Fruit fly (Drosophila melanogaster): ENCODE results near the gene CG10845.

CG10845 gene

dm6 chr3R:24908034-24908433 is 7.1 kb downstream of the CG10845 start:
- TF ChIP-seq CG33017 (tag; optimal IDR thresholded peaks at IDR 0.05) (no peak), cic (GFP tag; optimal IDR thresholded peaks at IDR 0.05) (no peak), cnc (optimal IDR thresholded peaks at IDR 0.05) (no peak), Mnt (GFP tag; optimal IDR thresholded peaks at IDR 0.05) (no peak), CG14711 (tag; optimal IDR thresholded peaks at IDR 0.05) (no peak), Hr96 (GFP tag; optimal IDR thresholded peaks at IDR 0.05) (no peak), CG1620 (GFP tag; optimal IDR thresholded peaks at IDR 0.05) (no peak), Crg-1 (GFP tag; optimal IDR thresholded peaks at IDR 0.05) (no peak), kay (GFP tag; ENCODE audit: borderline replicate concordance) (no peak), pad (GFP tag; optimal IDR thresholded peaks at IDR 0.05) (no peak), bab1 (GFP tag; optimal IDR thresholded peaks at IDR 0.05) (no peak), CG5204 (GFP tag; optimal IDR thresholded peaks at IDR 0.05) (no peak), ovo (GFP tag; optimal IDR thresholded peaks at IDR 0.05) (no peak), CG7101 (tag; optimal IDR thresholded peaks at IDR 0.05) (no peak), CG12768 (GFP tag; optimal IDR thresholded peaks at IDR 0.05) (no peak), Clk (GFP tag; optimal IDR thresholded peaks at IDR 0.05) (no peak), tj (GFP tag; optimal IDR thresholded peaks at IDR 0.05) (no peak), toe (GFP tag; optimal IDR thresholded peaks at IDR 0.05) (no peak)

dm6 chr3R:24910097-24910496 is 9.2 kb downstream of the CG10845 start:
- TF ChIP-seq CG12768 (GFP tag; optimal IDR thresholded peaks at IDR 0.05): no peak
- peak; percentile 48 for TF ChIP-seq kay (GFP tag; ENCODE audit: borderline replicate concordance)

dm6 chr3R:24914864-24915263 is 13.9 kb downstream of the CG10845 start:
- TF ChIP-seq cnc (optimal IDR thresholded peaks at IDR 0.05): no peak

dm6 chr3R:24917814-24918636 is 17.1 kb downstream of the CG10845 start, which contains the start of the genes PIG-S, sud1 and CG11168:
Gene PIG-S, minus strand, starts transcription at chr3R:24917864.
Gene sud1, minus strand, starts transcription at chr3R:24917864.
Gene CG11168, plus strand, starts transcription at chr3R:24918106.
- TF ChIP-seq Hr96 (GFP tag; optimal IDR thresholded peaks at IDR 0.05) (peak; percentile 2), tj (GFP tag; optimal IDR thresholded peaks at IDR 0.05) (peak; percentile 15), kay (GFP tag; ENCODE audit: borderline replicate concordance) (peak; percentile 15), CG1620 (GFP tag; optimal IDR thresholded peaks at IDR 0.05) (no peak), ovo (GFP tag; optimal IDR thresholded peaks at IDR 0.05) (no peak), cnc (optimal IDR thresholded peaks at IDR 0.05) (no peak), bab1 (GFP tag; optimal IDR thresholded peaks at IDR 0.05) (peak; percentile 44), CG7101 (tag; optimal IDR thresholded peaks at IDR 0.05) (peak; percentile 58), CG12768 (GFP tag; optimal IDR thresholded peaks at IDR 0.05) (no peak), Mnt (GFP tag; optimal IDR thresholded peaks at IDR 0.05) (peak; percentile 11), CG11617 (GFP tag; optimal IDR thresholded peaks at IDR 0.05) (peak; percentile 18), toe (GFP tag; optimal IDR thresholded peaks at IDR 0.05) (peak; percentile 51), cic (GFP tag; optimal IDR thresholded peaks at IDR 0.05) (no peak), CG33017 (tag; optimal IDR thresholded peaks at IDR 0.05) (peak; percentile 3), Crg-1 (GFP tag; optimal IDR thresholded peaks at IDR 0.05) (peak; percentile 25), CG5204 (GFP tag; optimal IDR thresholded peaks at IDR 0.05) (no peak), Clk (GFP tag; optimal IDR thresholded peaks at IDR 0.05) (no peak), CG14711 (tag; optimal IDR thresholded peaks at IDR 0.05) (peak; percentile 52), pad (GFP tag; optimal IDR thresholded peaks at IDR 0.05) (peak; percentile 30), CG7045 (GFP tag; optimal IDR thresholded peaks at IDR 0.05) (no peak)

- TF ChIP-seq bab1 (GFP tag; optimal IDR thresholded peaks at IDR 0.05) (peak; percentile 29), CG1620 (GFP tag; optimal IDR thresholded peaks at IDR 0.05) (no peak)
Measured at dm6 chr3R:24922270-24922669, 21.4 kb downstream of the CG10845 start, which contains the start of gene Mink. Gene Mink, plus strand, starts transcription at chr3R:24922473.

- TF ChIP-seq bab1 (GFP tag; optimal IDR thresholded peaks at IDR 0.05): no peak
- no peak for TF ChIP-seq Mnt (GFP tag; optimal IDR thresholded peaks at IDR 0.05)
- TF ChIP-seq CG33017 (tag; optimal IDR thresholded peaks at IDR 0.05): no peak
- TF ChIP-seq toe (GFP tag; optimal IDR thresholded peaks at IDR 0.05): no peak
- no peak for TF ChIP-seq CG7045 (GFP tag; optimal IDR thresholded peaks at IDR 0.05)
- TF ChIP-seq ovo (GFP tag; optimal IDR thresholded peaks at IDR 0.05): no peak
- TF ChIP-seq cic (GFP tag; optimal IDR thresholded peaks at IDR 0.05): no peak
- TF ChIP-seq cnc (optimal IDR thresholded peaks at IDR 0.05): no peak
- no peak for TF ChIP-seq CG11617 (GFP tag; optimal IDR thresholded peaks at IDR 0.05)
- no peak for TF ChIP-seq kay (GFP tag; ENCODE audit: borderline replicate concordance)
- TF ChIP-seq CG1620 (GFP tag; optimal IDR thresholded peaks at IDR 0.05): no peak
- TF ChIP-seq Crg-1 (GFP tag; optimal IDR thresholded peaks at IDR 0.05): no peak
- TF ChIP-seq CG5204 (GFP tag; optimal IDR thresholded peaks at IDR 0.05): no peak
- TF ChIP-seq tj (GFP tag; optimal IDR thresholded peaks at IDR 0.05): no peak
- TF ChIP-seq Clk (GFP tag; optimal IDR thresholded peaks at IDR 0.05): no peak
- no peak for TF ChIP-seq Hr96 (GFP tag; optimal IDR thresholded peaks at IDR 0.05)
- no peak for TF ChIP-seq CG12768 (GFP tag; optimal IDR thresholded peaks at IDR 0.05)
- TF ChIP-seq pad (GFP tag; optimal IDR thresholded peaks at IDR 0.05): no peak
Measured at dm6 chr3R:24924916-24925315, 24.0 kb downstream of the CG10845 start, which contains the start of gene Trf4-2. Gene Trf4-2, plus strand, starts transcription at chr3R:24925216.

Data from whole organism, adult.